Fruit fly (Drosophila melanogaster): ENCODE data around the gene bowl.
A peak's percentile ranks its signal among the peaks of the same experiment; 100 is the strongest.

The bowl gene

DNA sequence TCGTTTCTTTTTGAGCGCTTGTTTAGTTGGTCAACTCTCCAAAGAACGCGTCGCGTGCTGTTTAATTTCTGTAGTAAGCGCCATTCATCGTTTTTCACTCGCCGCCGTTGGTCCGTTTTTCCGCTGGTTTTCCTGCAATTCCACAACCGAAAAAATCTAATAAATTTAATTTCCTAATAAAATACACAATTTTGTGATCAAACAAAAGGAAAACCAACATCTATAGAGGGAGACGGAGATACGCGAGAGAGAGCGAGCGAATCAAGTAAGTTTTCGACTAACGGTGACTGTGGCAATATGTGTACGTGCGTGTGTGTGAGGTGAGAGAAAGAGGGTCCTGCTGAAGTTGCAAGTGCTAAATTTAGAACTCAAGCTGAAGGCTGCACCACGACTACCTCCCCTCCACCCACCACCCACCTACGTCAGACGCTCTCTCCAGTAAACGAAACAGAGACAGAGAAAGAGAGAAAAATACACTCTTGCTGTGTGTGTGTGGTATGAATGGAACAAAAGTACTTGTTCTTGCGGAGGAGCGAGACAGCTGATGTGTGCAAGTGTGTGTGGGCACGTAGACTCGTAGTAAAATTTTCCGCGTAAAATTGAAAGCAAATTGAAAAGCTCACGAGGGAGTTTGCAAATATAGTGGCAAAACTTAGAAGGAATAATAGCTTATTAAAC is 32.1 kb downstream of the bowl start, which contains the start of gene Reph (continued):
- TF ChIP-seq CG2120 (GFP tag; optimal IDR thresholded peaks at IDR 0.05) = no peak
- no peak for TF ChIP-seq CG12391 (tag; optimal IDR thresholded peaks at IDR 0.05)
- TF ChIP-seq ab (GFP tag; optimal IDR thresholded peaks at IDR 0.05) = no peak
- no peak for TF ChIP-seq vfl (GFP tag; optimal IDR thresholded peaks at IDR 0.05)
- TF ChIP-seq en (GFP tag; optimal IDR thresholded peaks at IDR 0.05) = no peak
- no peak for TF ChIP-seq emc (GFP tag; optimal IDR thresholded peaks at IDR 0.05)
- no peak for TF ChIP-seq nom (GFP tag; optimal IDR thresholded peaks at IDR 0.05)
- TF ChIP-seq Mad (GFP tag; optimal IDR thresholded peaks at IDR 0.05) = no peak
- no peak for TF ChIP-seq CG14667 (GFP tag; IDR thresholded peaks at IDR 0.05)
- TF ChIP-seq dati (GFP tag; IDR thresholded peaks at IDR 0.05) = no peak
- no peak for TF ChIP-seq CG31388 (GFP tag; optimal IDR thresholded peaks at IDR 0.05)
- no peak for TF ChIP-seq Eip74EF (GFP tag; optimal IDR thresholded peaks at IDR 0.05)
- TF ChIP-seq CG9727 (GFP tag; optimal IDR thresholded peaks at IDR 0.05) = no peak
- no peak for TF ChIP-seq Elba2 (GFP tag; optimal IDR thresholded peaks at IDR 0.05)
- TF ChIP-seq mirr (GFP tag; optimal IDR thresholded peaks at IDR 0.05) = peak; percentile 61
- TF ChIP-seq CG34224 (GFP tag; IDR thresholded peaks at IDR 0.05; ENCODE audit: partially characterized antibody) = no peak
- TF ChIP-seq aop (GFP tag; IDR thresholded peaks at IDR 0.05) = no peak
- TF ChIP-seq CG9876 (GFP tag; optimal IDR thresholded peaks at IDR 0.05) = no peak
- no peak for TF ChIP-seq CG8765 (GFP tag; IDR thresholded peaks at IDR 0.05)
- TF ChIP-seq cas (GFP tag; IDR thresholded peaks at IDR 0.05) = no peak
- no peak for TF ChIP-seq CG15269 (tag; optimal IDR thresholded peaks at IDR 0.05)
- no peak for TF ChIP-seq CG9609 (GFP tag; optimal IDR thresholded peaks at IDR 0.05)
- TF ChIP-seq HmgD (GFP tag; optimal IDR thresholded peaks at IDR 0.05) = peak; percentile 13
- no peak for TF ChIP-seq Bdp1 (GFP tag; optimal IDR thresholded peaks at IDR 0.05)
- TF ChIP-seq esg (GFP tag; conservative IDR thresholded peaks at IDR 0.05) = no peak
- no peak for TF ChIP-seq ems (GFP tag; optimal IDR thresholded peaks at IDR 0.05)
- TF ChIP-seq CG8089 (GFP tag; optimal IDR thresholded peaks at IDR 0.05) = no peak
- TF ChIP-seq C15 (GFP tag; IDR thresholded peaks at IDR 0.05) = no peak
- TF ChIP-seq CG16779 (GFP tag; IDR thresholded peaks at IDR 0.05) = 0 out of 2 replicates have a peak, but pooled peaks have one; percentile 37
- TF ChIP-seq Hr51 (GFP tag; optimal IDR thresholded peaks at IDR 0.05) = no peak
- no peak for TF ChIP-seq CG11723 (GFP tag; optimal IDR thresholded peaks at IDR 0.05)
- no peak for TF ChIP-seq CG14050 (GFP tag; IDR thresholded peaks at IDR 0.05)
- TF ChIP-seq chinmo (GFP tag; IDR thresholded peaks at IDR 0.05; ENCODE audit: partially characterized antibody) = peak; percentile 67; the same call in 1 of the 4 replicates
- no peak for TF ChIP-seq CG30431 (GFP tag; optimal IDR thresholded peaks at IDR 0.05)
- TF ChIP-seq abd-A (tag; optimal IDR thresholded peaks at IDR 0.05) = peak; percentile 54
- TF ChIP-seq CG30020 (tag; optimal IDR thresholded peaks at IDR 0.05) = no peak
- no peak for TF ChIP-seq nau (GFP tag; optimal IDR thresholded peaks at IDR 0.05)
- TF ChIP-seq trem (tag; optimal IDR thresholded peaks at IDR 0.05) = no peak
- peak; percentile 68; the same call in 2 of the 3 replicates for TF ChIP-seq ci (GFP tag; IDR thresholded peaks at IDR 0.05)
- TF ChIP-seq CG3407 (GFP tag; optimal IDR thresholded peaks at IDR 0.05) = no peak
- TF ChIP-seq hb (GFP tag; IDR thresholded peaks at IDR 0.05; ENCODE audit: partially characterized antibody) = no peak
- TF ChIP-seq ranshi (GFP tag; IDR thresholded peaks at IDR 0.05) = no peak
- no peak for TF ChIP-seq CG7556 (GFP tag; optimal IDR thresholded peaks at IDR 0.05)
- TF ChIP-seq Dip2 (GFP tag; IDR thresholded peaks at IDR 0.05) = no peak
- TF ChIP-seq tup (GFP tag; optimal IDR thresholded peaks at IDR 0.05) = no peak
- TF ChIP-seq Meics (GFP tag; optimal IDR thresholded peaks at IDR 0.05) = peak; percentile 31
- TF ChIP-seq CG32767 (GFP tag; IDR thresholded peaks at IDR 0.05) = no peak
- TF ChIP-seq NfI (GFP tag; optimal IDR thresholded peaks at IDR 0.05) = no peak
- TF ChIP-seq CG15073 (GFP tag; optimal IDR thresholded peaks at IDR 0.05) = no peak
- TF ChIP-seq Lpt (GFP tag; optimal IDR thresholded peaks at IDR 0.05) = no peak
- TF ChIP-seq wdn (GFP tag; IDR thresholded peaks at IDR 0.05) = 0 out of 2 replicates have a peak, but pooled peaks have one; percentile 7

Data from whole organism, embryonic.